Fruit fly (Drosophila melanogaster): Measurements from ENCODE around the gene Rab27.
A peak's percentile ranks its signal among the peaks of the same experiment; 100 is the strongest.

Gene Rab27

DNA sequence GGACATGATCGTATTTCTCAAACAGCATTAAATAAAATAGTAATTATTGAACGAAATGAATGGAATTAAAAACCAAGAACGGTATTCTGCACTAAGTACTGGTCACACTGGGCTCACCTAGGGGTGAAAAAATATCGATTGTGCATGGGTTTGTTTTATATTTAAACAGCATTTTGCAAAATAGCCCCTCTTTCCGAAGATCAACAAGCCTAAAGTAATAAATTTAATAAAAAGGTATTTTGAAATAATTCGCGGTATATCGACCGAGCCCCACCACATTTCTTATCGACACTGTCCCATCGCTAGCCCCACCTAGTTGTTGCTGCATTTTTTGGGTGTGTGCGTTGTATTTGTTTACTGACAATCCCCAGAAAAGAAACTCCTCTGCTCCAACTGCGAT lies 6.2 kb downstream of the Rab27 start, which contains the start of gene pck (continued):
- TF ChIP-seq CG12299 (tag; optimal IDR thresholded peaks at IDR 0.05) (peak; percentile 24), Trl (optimal IDR thresholded peaks at IDR 0.05) (no peak), Trl (GFP tag; optimal IDR thresholded peaks at IDR 0.05) (peak; percentile 68), Hmr (GFP tag; optimal IDR thresholded peaks at IDR 0.05) (peak; percentile 51), shn (GFP tag; optimal IDR thresholded peaks at IDR 0.05) (peak; percentile 44), bcd (GFP tag; optimal IDR thresholded peaks at IDR 0.05) (peak; percentile 27), CG15601 (tag; optimal IDR thresholded peaks at IDR 0.05) (peak; percentile 51), dysf (GFP tag; IDR thresholded peaks at IDR 0.05) (peak; percentile 51; the same call in 1 of the 3 replicates), CG8765 (GFP tag; IDR thresholded peaks at IDR 0.05) (peak; percentile 51), E2f2 (GFP tag; IDR thresholded peaks at IDR 0.05) (peak; percentile 78), wek (GFP tag; optimal IDR thresholded peaks at IDR 0.05) (peak; percentile 18), Camta (GFP tag; optimal IDR thresholded peaks at IDR 0.05) (peak; percentile 69), CG7372 (GFP tag; IDR thresholded peaks at IDR 0.05) (0 out of 2 replicates have a peak, but pooled peaks have one; percentile 43), stc (GFP tag; IDR thresholded peaks at IDR 0.05) (peak; percentile 70; the same call in 1 of the 2 replicates), nmo (GFP tag; optimal IDR thresholded peaks at IDR 0.05) (peak; percentile 28), h (optimal IDR thresholded peaks at IDR 0.05) (no peak), YL-1 (GFP tag; optimal IDR thresholded peaks at IDR 0.05) (peak; percentile 84), repo (GFP tag; optimal IDR thresholded peaks at IDR 0.05) (no peak), Atf-2 (GFP tag; optimal IDR thresholded peaks at IDR 0.05) (peak; percentile 4), hkb (optimal IDR thresholded peaks at IDR 0.05) (peak; percentile 19), hkb (GFP tag; IDR thresholded peaks at IDR 0.05) (peak; percentile 79), CG7786 (GFP tag; optimal IDR thresholded peaks at IDR 0.05) (peak; percentile 65), Oli (tag; optimal IDR thresholded peaks at IDR 0.05) (no peak), CG17328 (GFP tag; IDR thresholded peaks at IDR 0.05) (peak; percentile 70), Nf-YC (tag; optimal IDR thresholded peaks at IDR 0.05) (peak; percentile 31), Neu2 (GFP tag; optimal IDR thresholded peaks at IDR 0.05; ENCODE audit: borderline replicate concordance) (peak; percentile 1), HLHmδ (GFP tag; optimal IDR thresholded peaks at IDR 0.05) (no peak), Xbp1 (GFP tag; optimal IDR thresholded peaks at IDR 0.05) (peak; percentile 69), HLH3B (GFP tag; IDR thresholded peaks at IDR 0.05) (peak; percentile 35; the same call in 1 of the 2 replicates), maf-S (GFP tag; optimal IDR thresholded peaks at IDR 0.05) (peak; percentile 72), tio (GFP tag; optimal IDR thresholded peaks at IDR 0.05) (no peak), unc-4 (GFP tag; IDR thresholded peaks at IDR 0.05; ENCODE audit: partially characterized antibody) (peak; percentile 60), CG11560 (tag; IDR thresholded peaks at IDR 0.05) (no peak), Nf-YB (GFP tag; optimal IDR thresholded peaks at IDR 0.05) (peak; percentile 19), Oaz (GFP tag; IDR thresholded peaks at IDR 0.05) (no peak), Nf-YA (GFP tag; IDR thresholded peaks at IDR 0.05) (no peak), CG11398 (GFP tag; optimal IDR thresholded peaks at IDR 0.05) (peak; percentile 40), CG10267 (tag; optimal IDR thresholded peaks at IDR 0.05) (peak; percentile 77), slp2 (GFP tag; optimal IDR thresholded peaks at IDR 0.05) (peak; percentile 36), CG2875 (GFP tag; optimal IDR thresholded peaks at IDR 0.05) (peak; percentile 28), kay (GFP tag; optimal IDR thresholded peaks at IDR 0.05) (peak; percentile 34), trem (tag; optimal IDR thresholded peaks at IDR 0.05) (peak; percentile 77), nom (GFP tag; optimal IDR thresholded peaks at IDR 0.05) (peak; percentile 13), CG8388 (GFP tag; optimal IDR thresholded peaks at IDR 0.05) (peak; percentile 64), tgo (GFP tag; IDR thresholded peaks at IDR 0.05) (peak; percentile 67), CG3995 (GFP tag; optimal IDR thresholded peaks at IDR 0.05) (no peak), emc (GFP tag; optimal IDR thresholded peaks at IDR 0.05) (no peak), da (GFP tag; optimal IDR thresholded peaks at IDR 0.05) (no peak), CG34376 (GFP tag; optimal IDR thresholded peaks at IDR 0.05) (peak; percentile 11), HLH4C (GFP tag; IDR thresholded peaks at IDR 0.05; ENCODE audit: partially characterized antibody) (peak; percentile 56; the same call in 2 of the 3 replicates), Kr (GFP tag; optimal IDR thresholded peaks at IDR 0.05) (no peak), tna (GFP tag; IDR thresholded peaks at IDR 0.05; ENCODE audit: partially characterized antibody) (no peak)

Data from whole organism, embryonic.